Fruit fly (Drosophila melanogaster) whole organism, embryonic: ENCODE measurements around the gene CG10907.

ENCODE experiments used
- Aef1 ChIP-seq: fragments of 200-800 bp; sonication (Bioruptor generic); IDR thresholded peaks from 3 replicates; pipeline ENCODE4 v1.3.6; 2022; ENCODE audit warnings: missing biosample characterization, missing genetic modification characterization
- Bteb2 ChIP-seq: fragments of 200-800 bp; sonication (Bioruptor generic); optimal IDR thresholded peaks from 2 replicates; lab custom pipeline; 2016; ENCODE audit warnings: missing biosample characterization, missing genetic modification characterization
- C15 ChIP-seq: fragments of 200-800 bp; sonication (Bioruptor generic); IDR thresholded peaks from 3 replicates; pipeline ENCODE4 v1.3.6; 2022; ENCODE audit warnings: missing biosample characterization, missing genetic modification characterization
- CG10209 ChIP-seq: fragments of 200-800 bp; sonication (Bioruptor generic); optimal IDR thresholded peaks from 3 replicates; lab custom pipeline; 2017; ENCODE audit warnings: missing biosample characterization, mild to moderate bottlenecking, missing genetic modification characterization, missing genetic modification reagents
- CG12769 ChIP-seq: fragments of 200-800 bp; sonication (Bioruptor generic); optimal IDR thresholded peaks from 2 replicates; lab custom pipeline; 2019; ENCODE audit warnings: missing biosample characterization, mild to moderate bottlenecking, missing genetic modification characterization, moderate library complexity
- CG13287 ChIP-seq: fragments of 200-800 bp; sonication (Bioruptor generic); IDR thresholded peaks from 2 replicates; pipeline ENCODE4 v1.3.6; 2022; ENCODE audit warnings: missing biosample characterization, missing genetic modification characterization; ENCODE audit not compliant: partially characterized antibody
- CG1529 ChIP-seq: fragments of 200-800 bp; sonication (Bioruptor generic); optimal IDR thresholded peaks from 3 replicates; lab custom pipeline; 2018; ENCODE audit warnings: missing biosample characterization, missing genetic modification characterization
- CG16815 ChIP-seq: fragments of 200-800 bp; sonication (Bioruptor generic); optimal IDR thresholded peaks from 3 replicates; lab custom pipeline; 2017; ENCODE audit warnings: missing biosample characterization, mild to moderate bottlenecking, missing genetic modification characterization
- CG16863 ChIP-seq: fragments of 200-800 bp; sonication (Bioruptor generic); optimal IDR thresholded peaks from 3 replicates; lab custom pipeline; 2016; ENCODE audit warnings: missing biosample characterization, missing genetic modification characterization
- CG17328 ChIP-seq: fragments of 200-800 bp; sonication (Bioruptor generic); IDR thresholded peaks from 2 replicates; pipeline ENCODE4 v1.3.6; 2022; ENCODE audit warnings: missing biosample characterization, missing genetic modification characterization
- CG17361 ChIP-seq: fragments of 200-800 bp; sonication (Bioruptor generic); IDR thresholded peaks from 3 replicates; pipeline ENCODE4 v1.3.6; 2022; ENCODE audit warnings: missing biosample characterization, missing genetic modification characterization
- CG2875 ChIP-seq: fragments of 200-800 bp; sonication (Bioruptor generic); optimal IDR thresholded peaks from 2 replicates; lab custom pipeline; 2017; ENCODE audit warnings: missing biosample characterization, mild to moderate bottlenecking, missing genetic modification characterization, missing genetic modification reagents
- CG31365 ChIP-seq: fragments of 200-800 bp; sonication (Bioruptor generic); optimal IDR thresholded peaks from 2 replicates; lab custom pipeline; 2018; ENCODE audit warnings: missing biosample characterization, mild to moderate bottlenecking, missing genetic modification characterization
- CG31441 ChIP-seq: fragments of 200-800 bp; sonication (Bioruptor generic); IDR thresholded peaks from 2 replicates; pipeline ENCODE4 v1.3.6; 2022; ENCODE audit warnings: missing biosample characterization, missing genetic modification characterization
- CG3163 ChIP-seq: fragments of 200-800 bp; sonication (Bioruptor generic); optimal IDR thresholded peaks from 3 replicates; lab custom pipeline; 2016; ENCODE audit warnings: missing biosample characterization, missing genetic modification characterization
- CG32532 ChIP-seq: fragments of 200-800 bp; sonication (Bioruptor generic); IDR thresholded peaks from 2 replicates; pipeline ENCODE4 v1.3.6; 2022; ENCODE audit warnings: missing biosample characterization, missing genetic modification characterization
- CG6683 ChIP-seq: fragments of 200-800 bp; sonication (Bioruptor generic); optimal IDR thresholded peaks from 2 replicates; lab custom pipeline; 2017; ENCODE audit warnings: missing biosample characterization, mild to moderate bottlenecking, missing genetic modification characterization, missing genetic modification reagents
- CG9932 ChIP-seq: fragments of 200-800 bp; sonication (Bioruptor generic); IDR thresholded peaks from 2 replicates; pipeline ENCODE4 v1.3.6; 2022; ENCODE audit warnings: missing biosample characterization, missing genetic modification characterization
- Dbx ChIP-seq: fragments of 200-800 bp; sonication (Bioruptor generic); IDR thresholded peaks from 3 replicates; pipeline ENCODE4 v1.3.6; 2022; ENCODE audit warnings: missing biosample characterization, missing genetic modification characterization
- Dek ChIP-seq: fragments of 200-800 bp; sonication (Bioruptor generic); optimal IDR thresholded peaks from 3 replicates; lab custom pipeline; 2019; ENCODE audit warnings: missing biosample characterization, mild to moderate bottlenecking, missing genetic modification characterization, moderate library complexity
- Drgx ChIP-seq: fragments of 200-800 bp; sonication (Bioruptor generic); IDR thresholded peaks from 2 replicates; pipeline ENCODE4 v1.3.6; 2022; ENCODE audit warnings: missing biosample characterization, missing genetic modification characterization
- Fer3 ChIP-seq: fragments of 200-800 bp; sonication (Bioruptor generic); optimal IDR thresholded peaks from 2 replicates; lab custom pipeline; 2018; ENCODE audit warnings: missing biosample characterization, mild to moderate bottlenecking, missing genetic modification characterization, moderate library complexity
- HmgD ChIP-seq: fragments of 200-800 bp; sonication (Bioruptor generic); optimal IDR thresholded peaks from 3 replicates; lab custom pipeline; 2016; ENCODE audit warnings: missing biosample characterization, missing genetic modification characterization
- HmgZ ChIP-seq: fragments of 200-800 bp; sonication (Bioruptor generic); optimal IDR thresholded peaks from 2 replicates; lab custom pipeline; 2018; ENCODE audit warnings: missing biosample characterization, mild to moderate bottlenecking, missing genetic modification characterization
- Kr ChIP-seq: fragments of 200-800 bp; sonication (Bioruptor generic); optimal IDR thresholded peaks from 2 replicates; lab custom pipeline; 2017; ENCODE audit warnings: missing biosample characterization, mild to moderate bottlenecking, missing genetic modification characterization
- Nf-YC ChIP-seq: fragments of 200-800 bp; optimal IDR thresholded peaks from 3 replicates; lab custom pipeline; 2019; ENCODE audit warnings: missing biosample characterization, mild to moderate bottlenecking, missing genetic modification characterization, moderate library complexity
- NfI ChIP-seq: fragments of 200-800 bp; sonication (Bioruptor generic); optimal IDR thresholded peaks from 3 replicates; lab custom pipeline; 2018; ENCODE audit warnings: missing biosample characterization, mild to moderate bottlenecking, missing genetic modification characterization, moderate library complexity
- Poxn ChIP-seq: fragments of 200-800 bp; sonication (Bioruptor generic); IDR thresholded peaks from 2 replicates; pipeline ENCODE4 v1.3.6; 2022; ENCODE audit warnings: missing biosample characterization, missing genetic modification characterization
- Rfx ChIP-seq: fragments of 200-800 bp; sonication (Bioruptor generic); IDR thresholded peaks from 2 replicates; pipeline ENCODE4 v1.3.6; 2022; ENCODE audit warnings: missing biosample characterization, missing genetic modification characterization
- TFAM ChIP-seq: fragments of 200-800 bp; sonication (Bioruptor generic); optimal IDR thresholded peaks from 2 replicates; lab custom pipeline; 2017; ENCODE audit warnings: missing biosample characterization, missing genetic modification characterization, inconsistent platforms
- Taf1 ChIP-seq: fragments of 200-800 bp; sonication (Bioruptor generic); IDR thresholded peaks from 2 replicates; pipeline ENCODE4 v1.3.6; 2022; ENCODE audit warnings: missing biosample characterization, missing genetic modification characterization
- Trl ChIP-seq, 3 experiments: fragments of >200 bp in 2 of 3; fragments of 200-800 bp in 1 of 3; sonication (Bioruptor generic) in 1 of 3; optimal IDR thresholded peaks; 2 replicates in 1 of 3; 3 replicates in 2 of 3; lab custom pipeline; 2016 to 2017; ENCODE audit warnings: missing biosample characterization in 1 of 3, missing genetic modification characterization in 1 of 3
- Xbp1 ChIP-seq: fragments of 200-800 bp; sonication (Bioruptor generic); optimal IDR thresholded peaks from 3 replicates; lab custom pipeline; 2016; ENCODE audit warnings: missing biosample characterization, mild to moderate bottlenecking, missing genetic modification characterization
- YL-1 ChIP-seq: fragments of 200-800 bp; sonication (Bioruptor generic); optimal IDR thresholded peaks from 3 replicates; lab custom pipeline; 2017; ENCODE audit warnings: missing biosample characterization, mild to moderate bottlenecking, missing genetic modification characterization
- ab ChIP-seq: fragments of 200-800 bp; sonication (Bioruptor generic); optimal IDR thresholded peaks from 2 replicates; lab custom pipeline; 2016; ENCODE audit warnings: missing biosample characterization, missing genetic modification characterization
- az2 ChIP-seq: fragments of 200-800 bp; sonication (Bioruptor generic); optimal IDR thresholded peaks from 3 replicates; lab custom pipeline; 2016; ENCODE audit warnings: missing biosample characterization, missing genetic modification characterization
- dimm ChIP-seq: fragments of 200-800 bp; sonication (Bioruptor generic); IDR thresholded peaks from 2 replicates; pipeline ENCODE4 v1.3.6; 2022; ENCODE audit warnings: missing biosample characterization, missing genetic modification characterization
- dpn ChIP-seq, 2 experiments: fragments of 200-800 bp; sonication (Bioruptor generic); optimal IDR thresholded peaks; 3 replicates each; lab custom pipeline; 2016; ENCODE audit warnings: missing biosample characterization in 2 of 2, missing genetic modification characterization in 2 of 2
- emc ChIP-seq: fragments of 200-800 bp; sonication (Bioruptor generic); optimal IDR thresholded peaks from 2 replicates; lab custom pipeline; 2016; ENCODE audit warnings: missing biosample characterization, missing genetic modification characterization
- ham ChIP-seq: fragments of 200-800 bp; sonication (Bioruptor generic); IDR thresholded peaks from 2 replicates; pipeline ENCODE4 v1.3.6; 2022; ENCODE audit warnings: missing biosample characterization, missing genetic modification characterization
- lbe ChIP-seq: fragments of 200-800 bp; sonication (Bioruptor generic); optimal IDR thresholded peaks from 2 replicates; lab custom pipeline; 2016; ENCODE audit warnings: missing biosample characterization, mild to moderate bottlenecking, missing genetic modification characterization
- lilli ChIP-seq: fragments of 200-800 bp; sonication (Bioruptor generic); optimal IDR thresholded peaks from 3 replicates; lab custom pipeline; 2016; ENCODE audit warnings: missing biosample characterization, missing genetic modification characterization
- nerfin-1 ChIP-seq: fragments of 200-800 bp; sonication (Bioruptor generic); optimal IDR thresholded peaks from 3 replicates; lab custom pipeline; 2019; ENCODE audit warnings: missing biosample characterization, mild to moderate bottlenecking, missing genetic modification characterization, moderate library complexity
- pnt ChIP-seq: fragments of 200-800 bp; sonication (Bioruptor generic); optimal IDR thresholded peaks from 3 replicates; lab custom pipeline; 2016; ENCODE audit warnings: missing biosample characterization, missing genetic modification characterization
- shn ChIP-seq: fragments of 200-800 bp; sonication (Bioruptor generic); optimal IDR thresholded peaks from 3 replicates; lab custom pipeline; 2016; ENCODE audit warnings: missing biosample characterization, missing genetic modification characterization
- unc-4 ChIP-seq: fragments of 200-800 bp; sonication (Bioruptor generic); IDR thresholded peaks from 2 replicates; pipeline ENCODE4 v1.3.6; 2022; ENCODE audit warnings: missing biosample characterization, missing genetic modification characterization; ENCODE audit not compliant: partially characterized antibody
- vnd ChIP-seq: fragments of 200-800 bp; sonication (Bioruptor generic); IDR thresholded peaks from 3 replicates; pipeline ENCODE4 v1.3.6; 2022; ENCODE audit warnings: missing biosample characterization, missing genetic modification characterization; ENCODE audit not compliant: partially characterized antibody
- z ChIP-seq: fragments of 200-800 bp; sonication (Bioruptor generic); IDR thresholded peaks from 3 replicates; pipeline ENCODE4 v1.3.6; 2022; ENCODE audit warnings: missing biosample characterization, missing genetic modification characterization
- zf30C ChIP-seq: fragments of 200-800 bp; sonication (Bioruptor generic); optimal IDR thresholded peaks from 3 replicates; lab custom pipeline; 2018; ENCODE audit warnings: missing biosample characterization, mild to moderate bottlenecking, missing genetic modification characterization

Gene CG10907

dm6 chr3L:11819639-11820456, 26.5 kb downstream of the CG10907 start (continued):
- TF ChIP-seq Drgx (GFP tag; lab: Robert Waterston, UW) (peak; percentile 56; the same call in 1 of the 2 replicates), Kr (no peak), Rfx (peak; percentile 72; the same call in 1 of the 2 replicates), CG9932 (GFP tag; lab: Robert Waterston, UW) (peak; percentile 55), Dek (tag; lab: Kevin White, UChicago) (peak; percentile 5), Dbx (GFP tag; lab: Robert Waterston, UW) (no peak), Trl (optimal IDR thresholded peaks at IDR 0.05; lab: Kevin White, UChicago) (peak; percentile 87 to 90), Trl (GFP tag; optimal IDR thresholded peaks at IDR 0.05; lab: Kevin White, UChicago) (peak; percentile 49), z (GFP tag; lab: Robert Waterston, UW) (no peak), emc (no peak), CG31365 (peak; percentile 4), CG12769 (tag; lab: Kevin White, UChicago) (no peak), dimm (no peak), Nf-YC (tag; lab: Kevin White, UChicago) (no peak), CG6683 (GFP tag; lab: Kevin White, UChicago) (no peak), CG10209 (no peak), Xbp1 (GFP tag; lab: Kevin White, UChicago) (peak; percentile 42), shn (GFP tag; lab: Kevin White, UChicago) (peak; percentile 48), HmgD (GFP tag; lab: Kevin White, UChicago) (no peak), Poxn (GFP tag; lab: Robert Waterston, UW) (0 out of 2 replicates have a peak, but pooled peaks have one; percentile 19), CG16863 (GFP tag; lab: Kevin White, UChicago) (no peak), az2 (GFP tag; lab: Kevin White, UChicago) (peak; percentile 9), HmgZ (tag; lab: Kevin White, UChicago) (no peak), lbe (GFP tag; lab: Kevin White, UChicago) (peak; percentile 52), nerfin-1 (tag; lab: Kevin White, UChicago) (peak; percentile 45), CG17361 (no peak), CG32532 (peak; percentile 72; the same call in 1 of the 2 replicates), Aef1 (no peak; the same call in 2 of the 3 replicates), CG3163 (peak; percentile 77), YL-1 (GFP tag; lab: Kevin White, UChicago) (peak; percentile 10), CG1529 (no peak), ham (no peak), CG2875 (GFP tag; lab: Kevin White, UChicago) (no peak), TFAM (no peak), CG31441 (GFP tag; lab: Robert Waterston, UW) (0 out of 2 replicates have a peak, but pooled peaks have one; percentile 12), Bteb2 (GFP tag; lab: Kevin White, UChicago) (peak; percentile 27), zf30C (GFP tag; lab: Kevin White, UChicago) (no peak), ab (GFP tag; lab: Kevin White, UChicago) (no peak), pnt (GFP tag; lab: Kevin White, UChicago) (no peak), CG16815 (GFP tag; lab: Kevin White, UChicago) (no peak), CG17328 (peak; percentile 30; the same call in 1 of the 2 replicates), Taf1 (GFP tag; lab: Robert Waterston, UW) (0 out of 2 replicates have a peak, but pooled peaks have one; percentile 18), lilli (GFP tag; lab: Kevin White, UChicago) (peak; percentile 53), C15 (GFP tag; lab: Robert Waterston, UW) (no peak), CG13287 (GFP tag; lab: Robert Waterston, UW) (no peak), vnd (GFP tag; lab: Robert Waterston, UW) (no peak), NfI (GFP tag; lab: Kevin White, UChicago) (peak; percentile 33), Fer3 (tag; lab: Kevin White, UChicago) (peak; percentile 55), unc-4 (GFP tag; lab: Robert Waterston, UW) (peak; percentile 23; the same call in 1 of the 2 replicates), dpn (GFP tag; optimal IDR thresholded peaks at IDR 0.05; lab: Kevin White, UChicago) (peak; percentile 32 to 45)
